Worm (Caenorhabditis elegans) whole organism, L1 larva: ENCODE data around the gene C17H11.6.

Source experiments
- C04F5.9 ChIP-seq: sonication (generic microtip); optimal IDR thresholded peaks from 2 replicates; lab custom pipeline; 2016; ENCODE audit warnings: missing genetic modification characterization, missing compliant biosample characterization
- C16A3.4 ChIP-seq: fragments of 150-350 bp; optimal IDR thresholded peaks from 2 replicates; lab custom pipeline; 2014; ENCODE audit warnings: missing biosample characterization, missing genetic modification characterization
- C34B4.2 ChIP-seq: sonication (generic microtip); optimal IDR thresholded peaks from 2 replicates; lab custom pipeline; 2017; ENCODE audit warnings: mild to moderate bottlenecking, missing genetic modification characterization, missing compliant biosample characterization
- F16B12.6 ChIP-seq: fragments of 150-350 bp; optimal IDR thresholded peaks from 2 replicates; lab custom pipeline; 2014; ENCODE audit warnings: missing biosample characterization, missing genetic modification characterization
- Y116A8C.19 ChIP-seq: sonication (generic microtip); optimal IDR thresholded peaks from 2 replicates; lab custom pipeline; 2016; ENCODE audit warnings: missing compliant biosample characterization, missing genetic modification characterization, borderline replicate concordance
- alr-1 ChIP-seq: fragments of 200-800 bp; sonication (Bioruptor generic); optimal IDR thresholded peaks from 2 replicates; lab custom pipeline; 2018; ENCODE audit warnings: borderline replicate concordance, mild to moderate bottlenecking, missing genetic modification characterization, missing compliant biosample characterization
- aly-2 ChIP-seq: fragments of 150-350 bp; optimal IDR thresholded peaks from 2 replicates; lab custom pipeline; 2014; ENCODE audit warnings: missing biosample characterization, missing genetic modification characterization
- ama-1 ChIP-seq: fragments of 150-350 bp; optimal IDR thresholded peaks from 2 replicates; lab custom pipeline; 2014
- blmp-1 ChIP-seq: fragments of 150-350 bp; optimal IDR thresholded peaks from 2 replicates; lab custom pipeline; 2014; ENCODE audit warnings: missing biosample characterization, missing genetic modification characterization
- ceh-63 ChIP-seq: fragments of 200-800 bp; sonication (Bioruptor generic); optimal IDR thresholded peaks from 2 replicates; lab custom pipeline; 2018; ENCODE audit warnings: mild to moderate bottlenecking, missing genetic modification characterization, missing compliant biosample characterization
- ceh-82 ChIP-seq, 3 experiments: fragments of 150-350 bp in 1 of 3; sonication (generic microtip) in 2 of 3; optimal IDR thresholded peaks; 2 replicates each; lab custom pipeline; 2014 to 2017; ENCODE audit warnings: missing biosample characterization in 3 of 3, missing genetic modification characterization in 3 of 3
- ceh-88 ChIP-seq: fragments of 200-800 bp; sonication (Bioruptor generic); IDR thresholded peaks from 2 replicates; pipeline ENCODE4 v1.3.6; 2022; ENCODE audit warnings: missing genetic modification characterization, missing compliant biosample characterization
- ceh-90 ChIP-seq: sonication (generic microtip); optimal IDR thresholded peaks from 2 replicates; lab custom pipeline; 2016; ENCODE audit warnings: missing genetic modification characterization, missing compliant biosample characterization
- ces-1 ChIP-seq: fragments of 150-350 bp; optimal IDR thresholded peaks from 2 replicates; lab custom pipeline; 2014; ENCODE audit warnings: missing biosample characterization, missing genetic modification reagents, missing genetic modification characterization
- dpl-1 ChIP-seq, 3 experiments: fragments of 150-350 bp in 2 of 3; sonication (generic microtip) in 1 of 3; optimal IDR thresholded peaks; 2 replicates each; lab custom pipeline; 2014 to 2017; ENCODE audit warnings: missing biosample characterization in 3 of 3, missing genetic modification characterization in 3 of 3, missing genetic modification reagents in 3 of 3
- egl-13 ChIP-seq: sonication (generic microtip); optimal IDR thresholded peaks from 2 replicates; lab custom pipeline; 2016; ENCODE audit warnings: missing genotype, missing genetic modification reagents, missing genetic modification characterization, missing compliant biosample characterization
- elt-2 ChIP-seq: sonication (generic microtip); optimal IDR thresholded peaks from 2 replicates; lab custom pipeline; 2016; ENCODE audit warnings: missing genetic modification characterization, mild to moderate bottlenecking, inconsistent platforms, missing compliant biosample characterization, missing genetic modification reagents
- fkh-10 ChIP-seq: sonication (generic microtip); optimal IDR thresholded peaks from 2 replicates; lab custom pipeline; 2017; ENCODE audit warnings: missing biosample characterization, missing genetic modification reagents, missing genetic modification characterization
- fkh-8 ChIP-seq: sonication (generic microtip); optimal IDR thresholded peaks from 2 replicates; lab custom pipeline; 2016; ENCODE audit warnings: mild to moderate bottlenecking, missing genetic modification characterization, missing compliant biosample characterization
- grh-1 ChIP-seq: fragments of 200-800 bp; sonication (Bioruptor generic); IDR thresholded peaks from 2 replicates; pipeline ENCODE4 v1.3.6; 2022; ENCODE audit warnings: missing genetic modification reagents, missing genetic modification characterization, missing compliant biosample characterization
- hlh-17 ChIP-seq: fragments of 200-800 bp; sonication (Bioruptor generic); optimal IDR thresholded peaks from 2 replicates; lab custom pipeline; 2018; ENCODE audit warnings: missing genetic modification characterization, mild to moderate bottlenecking, missing compliant biosample characterization, moderate library complexity, borderline replicate concordance
- hlh-4 ChIP-seq: sonication (generic microtip); optimal IDR thresholded peaks from 2 replicates; lab custom pipeline; 2016; ENCODE audit warnings: mild to moderate bottlenecking, missing genetic modification characterization, missing compliant biosample characterization
- irx-1 ChIP-seq: sonication (generic microtip); optimal IDR thresholded peaks from 2 replicates; lab custom pipeline; 2016; ENCODE audit warnings: missing genetic modification characterization, missing compliant biosample characterization
- isw-1 ChIP-seq: fragments of 200-800 bp; sonication (Bioruptor generic); IDR thresholded peaks from 2 replicates; pipeline ENCODE4 v1.3.6; 2022; ENCODE audit warnings: missing genetic modification characterization, missing compliant biosample characterization
- lin-13 ChIP-seq: fragments of 150-350 bp; optimal IDR thresholded peaks from 2 replicates; lab custom pipeline; 2014; ENCODE audit warnings: missing biosample characterization, missing genetic modification reagents, missing genetic modification characterization
- lin-15B ChIP-seq: fragments of 150-350 bp; sonication (generic microtip); optimal IDR thresholded peaks from 3 replicates; lab custom pipeline; 2014; ENCODE audit warnings: missing biosample characterization, missing genetic modification characterization
- lin-35 ChIP-seq, 2 experiments: fragments of 150-350 bp; optimal IDR thresholded peaks; 2 replicates each; lab custom pipeline; 2014; ENCODE audit warnings: missing biosample characterization in 2 of 2, missing genetic modification characterization in 2 of 2, missing genetic modification reagents in 2 of 2
- lin-39 ChIP-seq: fragments of 150-350 bp; optimal IDR thresholded peaks from 2 replicates; lab custom pipeline; 2014; ENCODE audit warnings: missing biosample characterization, missing genetic modification reagents, missing genetic modification characterization
- lir-3 ChIP-seq: sonication (generic microtip); optimal IDR thresholded peaks from 2 replicates; lab custom pipeline; 2016; ENCODE audit warnings: mild to moderate bottlenecking, missing genetic modification characterization, moderate library complexity, missing compliant biosample characterization; ENCODE audit not compliant: poor library complexity
- nhr-12 ChIP-seq: sonication (generic microtip); optimal IDR thresholded peaks from 2 replicates; lab custom pipeline; 2017; ENCODE audit warnings: missing biosample characterization, missing genetic modification characterization
- nhr-19 ChIP-seq: fragments of 200-800 bp; sonication (Bioruptor generic); conservative IDR thresholded peaks from 2 replicates; pipeline ENCODE4 v1.3.6; 2022; ENCODE audit warnings: missing genetic modification characterization, missing compliant biosample characterization
- nhr-20 ChIP-seq: sonication (generic microtip); optimal IDR thresholded peaks from 2 replicates; lab custom pipeline; 2016; ENCODE audit warnings: mild to moderate bottlenecking, missing genetic modification characterization, missing compliant biosample characterization
- nhr-28 ChIP-seq: fragments of 150-350 bp; optimal IDR thresholded peaks from 2 replicates; lab custom pipeline; 2014; ENCODE audit warnings: missing biosample characterization, missing genetic modification characterization
- nhr-71 ChIP-seq: sonication (generic microtip); optimal IDR thresholded peaks from 2 replicates; lab custom pipeline; 2016; ENCODE audit warnings: mild to moderate bottlenecking, missing genetic modification characterization, moderate library complexity, missing compliant biosample characterization
- nhr-76 ChIP-seq: sonication (generic microtip); optimal IDR thresholded peaks from 2 replicates; lab custom pipeline; 2017; ENCODE audit warnings: missing biosample characterization, missing genetic modification characterization
- nhr-77 ChIP-seq: fragments of 150-350 bp; optimal IDR thresholded peaks from 2 replicates; lab custom pipeline; 2014; ENCODE audit warnings: missing biosample characterization, missing genetic modification characterization
- nhr-84 ChIP-seq: sonication (generic microtip); optimal IDR thresholded peaks from 2 replicates; lab custom pipeline; 2017; ENCODE audit warnings: missing biosample characterization, missing genetic modification characterization
- nhr-90 ChIP-seq: sonication (generic microtip); optimal IDR thresholded peaks from 2 replicates; lab custom pipeline; 2016; ENCODE audit warnings: mild to moderate bottlenecking, missing genetic modification characterization, missing compliant biosample characterization; ENCODE audit not compliant: poor library complexity
- pax-3 ChIP-seq: fragments of 200-800 bp; sonication (Bioruptor generic); optimal IDR thresholded peaks from 2 replicates; lab custom pipeline; 2018; ENCODE audit warnings: mild to moderate bottlenecking, missing genetic modification characterization, moderate library complexity, missing compliant biosample characterization
- snpc-4 ChIP-seq: fragments of 150-350 bp; optimal IDR thresholded peaks from 2 replicates; lab custom pipeline; 2014; ENCODE audit warnings: missing biosample characterization, missing genetic modification characterization
- snu-23 ChIP-seq: sonication (generic microtip); optimal IDR thresholded peaks from 2 replicates; lab custom pipeline; 2016; ENCODE audit warnings: missing genetic modification characterization, missing compliant biosample characterization
- sox-4 ChIP-seq: sonication (generic microtip); optimal IDR thresholded peaks from 2 replicates; lab custom pipeline; 2016; ENCODE audit warnings: missing genetic modification characterization, missing compliant biosample characterization
- sptf-1 ChIP-seq: fragments of 150-350 bp; optimal IDR thresholded peaks from 2 replicates; lab custom pipeline; 2014; ENCODE audit warnings: missing biosample characterization, missing genetic modification characterization
- swsn-7 ChIP-seq: sonication (generic microtip); optimal IDR thresholded peaks from 2 replicates; lab custom pipeline; 2016; ENCODE audit warnings: missing genetic modification characterization, missing compliant biosample characterization
- tbx-2 ChIP-seq: sonication (generic microtip); optimal IDR thresholded peaks from 2 replicates; lab custom pipeline; 2016; ENCODE audit warnings: missing genetic modification characterization, missing compliant biosample characterization
- tlp-1 ChIP-seq: fragments of 150-350 bp; optimal IDR thresholded peaks from 2 replicates; lab custom pipeline; 2014; ENCODE audit warnings: missing biosample characterization, missing genetic modification characterization
- unc-30 ChIP-seq: sonication (generic microtip); optimal IDR thresholded peaks from 2 replicates; lab custom pipeline; 2017; ENCODE audit warnings: missing biosample characterization, missing genetic modification characterization
- unc-62 ChIP-seq: fragments of 150-350 bp; optimal IDR thresholded peaks from 2 replicates; lab custom pipeline; 2014; ENCODE audit warnings: missing biosample characterization, missing genetic modification reagents, missing genetic modification characterization
- unc-98 ChIP-seq: fragments of 200-800 bp; sonication (Bioruptor generic); IDR thresholded peaks from 2 replicates; pipeline ENCODE4 v1.3.6; 2022; ENCODE audit warnings: missing genetic modification characterization, missing compliant biosample characterization
- vab-15 ChIP-seq: sonication (generic microtip); optimal IDR thresholded peaks from 2 replicates; lab custom pipeline; 2017; ENCODE audit warnings: missing genotype, mild to moderate bottlenecking, missing genetic modification characterization, missing compliant biosample characterization
- xbp-1 ChIP-seq: sonication (generic microtip); optimal IDR thresholded peaks from 2 replicates; lab custom pipeline; 2016; ENCODE audit warnings: missing genetic modification characterization, missing compliant biosample characterization
- zip-4 ChIP-seq: fragments of 200-800 bp; sonication (Bioruptor generic); optimal IDR thresholded peaks from 2 replicates; lab custom pipeline; 2018; ENCODE audit warnings: mild to moderate bottlenecking, missing genetic modification characterization, moderate library complexity, missing compliant biosample characterization

The C17H11.6 gene

DNA sequence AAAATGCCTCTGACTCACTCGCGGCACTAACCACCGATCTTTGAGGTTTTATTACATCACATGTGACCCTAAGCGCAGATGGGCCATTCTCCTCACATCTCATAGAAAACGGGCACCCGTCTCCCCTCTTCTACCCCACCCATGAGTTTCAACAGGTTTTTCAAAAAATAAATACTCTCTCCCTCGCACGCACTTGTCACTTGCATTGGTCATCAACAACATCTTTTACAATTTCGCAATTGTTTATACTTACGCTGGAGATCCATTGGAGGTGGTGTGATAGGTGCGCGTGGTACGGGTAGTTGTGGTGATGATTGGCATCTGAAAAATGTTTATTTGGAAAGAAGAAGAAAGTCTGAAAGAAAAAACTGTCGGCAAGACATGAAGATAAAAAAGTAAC is 32.4 kb upstream of the C17H11.6 start, which contains the start of gene M60.4 (continued):
- TF ChIP-seq dpl-1 (GFP tag; optimal IDR thresholded peaks at IDR 0.05; lab: Kevin White, UChicago), result peak; percentile 19 to 34 (median 27)
- peak; percentile 43 for TF ChIP-seq swsn-7 (tag; lab: Kevin White, UChicago)
- TF ChIP-seq Y116A8C.19 (tag; lab: Kevin White, UChicago), result no peak
- TF ChIP-seq blmp-1 (tag; lab: Kevin White, UChicago), result peak; percentile 57
- TF ChIP-seq F16B12.6, result no peak
- TF ChIP-seq snu-23 (GFP tag; lab: Kevin White, UChicago), result peak; percentile 90
- TF ChIP-seq lin-35 (GFP tag; optimal IDR thresholded peaks at IDR 0.05; lab: Kevin White, UChicago), result peak; percentile 47 to 78
- TF ChIP-seq nhr-19 (GFP tag; lab: Robert Waterston, UW), result peak; percentile 74
- TF ChIP-seq lin-15B (tag; lab: Kevin White, UChicago), result no peak
- TF ChIP-seq xbp-1 (tag; lab: Kevin White, UChicago), result peak; percentile 40
- peak in 2 of 3 experiments; percentile 34 to 59 for TF ChIP-seq ceh-82 (tag; optimal IDR thresholded peaks at IDR 0.05; lab: Kevin White, UChicago)
- peak; percentile 53 for TF ChIP-seq tbx-2 (tag; lab: Kevin White, UChicago)
- TF ChIP-seq ceh-63 (GFP tag; lab: Kevin White, UChicago), result no peak
- TF ChIP-seq alr-1 (tag; lab: Kevin White, UChicago), result no peak
- no peak for TF ChIP-seq hlh-4 (tag; lab: Kevin White, UChicago)
- TF ChIP-seq C16A3.4 (tag; lab: Kevin White, UChicago), result peak; percentile 42
- TF ChIP-seq aly-2 (tag; lab: Kevin White, UChicago), result no peak
- TF ChIP-seq lin-39 (tag; lab: Kevin White, UChicago), result no peak
- no peak for TF ChIP-seq C04F5.9 (tag; lab: Kevin White, UChicago)
- TF ChIP-seq vab-15, result peak; percentile 89
- no peak for TF ChIP-seq unc-30 (tag; lab: Kevin White, UChicago)
- TF ChIP-seq grh-1 (GFP tag; lab: Robert Waterston, UW), result peak; percentile 89
- peak; percentile 61 for TF ChIP-seq lir-3 (tag; lab: Kevin White, UChicago)
- peak; percentile 80 for TF ChIP-seq nhr-90 (tag; lab: Kevin White, UChicago)
- no peak for TF ChIP-seq fkh-8 (tag; lab: Kevin White, UChicago)
- TF ChIP-seq unc-98, result no peak
- no peak for TF ChIP-seq pax-3 (tag; lab: Kevin White, UChicago)
- TF ChIP-seq hlh-17, result no peak
- no peak for TF ChIP-seq elt-2
- peak; percentile 61 for TF ChIP-seq ceh-88 (GFP tag; lab: Robert Waterston, UW)
- TF ChIP-seq unc-62, result no peak
- TF ChIP-seq sptf-1 (tag; lab: Kevin White, UChicago), result no peak
- TF ChIP-seq fkh-10 (GFP tag; lab: Kevin White, UChicago), result no peak
- TF ChIP-seq zip-4 (GFP tag; lab: Kevin White, UChicago), result peak; percentile 57
- TF ChIP-seq nhr-12 (tag; lab: Kevin White, UChicago), result no peak
- no peak for TF ChIP-seq nhr-77 (tag; lab: Kevin White, UChicago)
- peak; percentile 94 for TF ChIP-seq nhr-71 (tag; lab: Kevin White, UChicago)
- no peak for TF ChIP-seq ces-1
- no peak for TF ChIP-seq C34B4.2 (tag; lab: Kevin White, UChicago)
- TF ChIP-seq nhr-84 (tag; lab: Kevin White, UChicago), result no peak
- TF ChIP-seq egl-13 (tag; lab: Kevin White, UChicago), result no peak
- TF ChIP-seq nhr-76 (tag; lab: Kevin White, UChicago), result no peak
- peak; percentile 92 for TF ChIP-seq nhr-20
- TF ChIP-seq nhr-28, result no peak
- peak; percentile 10 for TF ChIP-seq snpc-4 (tag; lab: Kevin White, UChicago)
- no peak for TF ChIP-seq ama-1 (lab: Kevin White, UChicago)
- peak; percentile 17 for TF ChIP-seq irx-1
- TF ChIP-seq sox-4 (tag; lab: Kevin White, UChicago), result no peak
- no peak for TF ChIP-seq isw-1 (GFP tag; lab: Robert Waterston, UW)
- no peak for TF ChIP-seq tlp-1 (tag; lab: Kevin White, UChicago)
- no peak for TF ChIP-seq ceh-90
- peak; percentile 65 for TF ChIP-seq lin-13 (GFP tag; lab: Kevin White, UChicago)
